Fruit fly (Drosophila melanogaster) whole organism, prepupa: ENCODE measurements around the gene Enoph.
A peak's percentile ranks its signal among the peaks of the same experiment; 100 is the strongest.

Experiments used
- Blimp-1 ChIP-seq: fragments of 200-800 bp; sonication (Bioruptor generic); optimal IDR thresholded peaks from 3 replicates; lab custom pipeline; 2017; ENCODE audit warnings: missing biosample characterization, missing genetic modification characterization, mild to moderate bottlenecking, moderate library complexity, missing genetic modification reagents
- CG10631 ChIP-seq: fragments of 200-800 bp; sonication (Bioruptor generic); optimal IDR thresholded peaks from 2 replicates; lab custom pipeline; 2016; ENCODE audit warnings: missing biosample characterization, missing genetic modification characterization
- CG10669 ChIP-seq: fragments of 200-800 bp; sonication (Bioruptor generic); optimal IDR thresholded peaks from 3 replicates; lab custom pipeline; 2018; ENCODE audit warnings: missing biosample characterization, mild to moderate bottlenecking, missing genetic modification characterization, moderate library complexity
- CG11762 ChIP-seq: fragments of 200-800 bp; sonication (Bioruptor generic); optimal IDR thresholded peaks from 3 replicates; lab custom pipeline; 2016; ENCODE audit warnings: missing biosample characterization, missing genetic modification characterization; ENCODE audit not compliant: insufficient read depth
- CG15336 ChIP-seq: fragments of 200-800 bp; sonication (Bioruptor generic); IDR thresholded peaks from 2 replicates; pipeline ENCODE4 v1.3.6; 2022; ENCODE audit warnings: missing biosample characterization, missing genetic modification characterization
- CG1621 ChIP-seq: fragments of 200-800 bp; sonication (Bioruptor generic); optimal IDR thresholded peaks from 3 replicates; lab custom pipeline; 2018; ENCODE audit warnings: missing biosample characterization, mild to moderate bottlenecking, missing genetic modification characterization
- CG31627 ChIP-seq: fragments of 200-800 bp; sonication (Bioruptor generic); optimal IDR thresholded peaks from 3 replicates; lab custom pipeline; 2016; ENCODE audit warnings: missing biosample characterization, missing genetic modification characterization
- CG32006 ChIP-seq: fragments of 200-800 bp; sonication (Bioruptor generic); optimal IDR thresholded peaks from 3 replicates; lab custom pipeline; 2017; ENCODE audit warnings: missing biosample characterization, mild to moderate bottlenecking, missing genetic modification characterization
- CG34406 ChIP-seq: fragments of 200-800 bp; sonication (Bioruptor generic); optimal IDR thresholded peaks from 3 replicates; lab custom pipeline; 2016; ENCODE audit warnings: missing biosample characterization, missing genetic modification characterization
- CG3919 ChIP-seq: fragments of 200-800 bp; sonication (Bioruptor generic); optimal IDR thresholded peaks from 3 replicates; lab custom pipeline; 2016; ENCODE audit warnings: missing biosample characterization, missing genetic modification characterization
- CG6163 ChIP-seq: fragments of 200-800 bp; sonication (Bioruptor generic); IDR thresholded peaks from 3 replicates; pipeline ENCODE4 v1.3.6; 2022; ENCODE audit warnings: missing biosample characterization, missing genetic modification characterization
- CG6792 ChIP-seq: fragments of 200-800 bp; sonication (Bioruptor generic); optimal IDR thresholded peaks from 3 replicates; lab custom pipeline; 2016; ENCODE audit warnings: missing biosample characterization, missing genetic modification characterization
- CG6808 ChIP-seq: fragments of 200-800 bp; sonication (Bioruptor generic); optimal IDR thresholded peaks from 3 replicates; lab custom pipeline; 2017; ENCODE audit warnings: missing biosample characterization, missing genetic modification characterization, mild to moderate bottlenecking, moderate library complexity, missing genetic modification reagents
- CG6854 ChIP-seq: fragments of 200-800 bp; sonication (Bioruptor generic); optimal IDR thresholded peaks from 2 replicates; lab custom pipeline; 2017; ENCODE audit warnings: missing biosample characterization, mild to moderate bottlenecking, missing genetic modification characterization
- CG7368 ChIP-seq: fragments of 200-800 bp; sonication (Bioruptor generic); optimal IDR thresholded peaks from 3 replicates; lab custom pipeline; 2016; ENCODE audit warnings: missing biosample characterization, missing genetic modification characterization
- CG8119 ChIP-seq: fragments of 200-800 bp; sonication (Bioruptor generic); IDR thresholded peaks from 3 replicates; pipeline ENCODE4 v1.3.6; 2022; ENCODE audit warnings: missing biosample characterization, missing genetic modification characterization
- CG8632 ChIP-seq: fragments of 200-800 bp; sonication (Bioruptor generic); optimal IDR thresholded peaks from 3 replicates; lab custom pipeline; 2016; ENCODE audit warnings: missing biosample characterization, missing genetic modification characterization
- CG9139 ChIP-seq: fragments of 200-800 bp; sonication (Bioruptor generic); optimal IDR thresholded peaks from 3 replicates; lab custom pipeline; 2017; ENCODE audit warnings: missing biosample characterization, mild to moderate bottlenecking, missing genetic modification characterization
- Eip75B ChIP-seq: fragments of 200-800 bp; sonication (Bioruptor generic); optimal IDR thresholded peaks from 3 replicates; lab custom pipeline; 2016; ENCODE audit warnings: missing biosample characterization, missing genetic modification characterization
- Eip93F ChIP-seq: fragments of 200-800 bp; sonication (Bioruptor generic); optimal IDR thresholded peaks from 2 replicates; lab custom pipeline; 2016; ENCODE audit warnings: missing biosample characterization, mild to moderate bottlenecking, missing genetic modification characterization
- Ets96B ChIP-seq: fragments of 200-800 bp; optimal IDR thresholded peaks from 2 replicates; lab custom pipeline; 2019; ENCODE audit warnings: missing biosample characterization, mild to moderate bottlenecking, missing genetic modification characterization, moderate library complexity
- Hr39 ChIP-seq: fragments of 200-800 bp; sonication (Bioruptor generic); optimal IDR thresholded peaks from 2 replicates; lab custom pipeline; 2016; ENCODE audit warnings: missing biosample characterization, missing genetic modification characterization
- Hr4 ChIP-seq: fragments of 200-800 bp; sonication (Bioruptor generic); optimal IDR thresholded peaks from 3 replicates; lab custom pipeline; 2016; ENCODE audit warnings: missing biosample characterization, missing genetic modification characterization
- Lpt ChIP-seq: fragments of 200-800 bp; sonication (Bioruptor generic); optimal IDR thresholded peaks from 3 replicates; lab custom pipeline; 2016; ENCODE audit warnings: missing biosample characterization, missing genetic modification characterization
- Met ChIP-seq: fragments of 200-800 bp; sonication (Bioruptor generic); optimal IDR thresholded peaks from 3 replicates; lab custom pipeline; 2016; ENCODE audit warnings: missing biosample characterization, missing genetic modification characterization
- OdsH ChIP-seq: fragments of 200-800 bp; sonication (Bioruptor generic); optimal IDR thresholded peaks from 3 replicates; lab custom pipeline; 2016; ENCODE audit warnings: missing biosample characterization, missing genetic modification characterization
- Smox ChIP-seq: fragments of 200-800 bp; sonication (Bioruptor generic); optimal IDR thresholded peaks from 3 replicates; lab custom pipeline; 2016; ENCODE audit warnings: missing biosample characterization, missing genetic modification characterization
- Sox102F ChIP-seq: fragments of 200-800 bp; sonication (Bioruptor generic); optimal IDR thresholded peaks from 2 replicates; lab custom pipeline; 2016; ENCODE audit warnings: missing biosample characterization, mild to moderate bottlenecking, missing genetic modification characterization
- Sox14 ChIP-seq: fragments of 200-800 bp; sonication (Bioruptor generic); optimal IDR thresholded peaks from 3 replicates; lab custom pipeline; 2016; ENCODE audit warnings: missing biosample characterization, missing genetic modification characterization
- Sox15 ChIP-seq: fragments of 200-800 bp; sonication (Bioruptor generic); optimal IDR thresholded peaks from 3 replicates; lab custom pipeline; 2016; ENCODE audit warnings: missing biosample characterization, missing genetic modification characterization
- achi ChIP-seq: fragments of 200-800 bp; sonication (Bioruptor generic); optimal IDR thresholded peaks from 3 replicates; lab custom pipeline; 2016; ENCODE audit warnings: missing biosample characterization, missing genetic modification characterization
- acj6 ChIP-seq: fragments of 200-800 bp; sonication (Bioruptor generic); optimal IDR thresholded peaks from 3 replicates; lab custom pipeline; 2016; ENCODE audit warnings: missing biosample characterization, missing genetic modification characterization
- dsx ChIP-seq: fragments of 200-800 bp; optimal IDR thresholded peaks from 3 replicates; lab custom pipeline; 2019; ENCODE audit warnings: missing biosample characterization, mild to moderate bottlenecking, missing genetic modification characterization, moderate library complexity; ENCODE audit not compliant: poor library complexity, severe bottlenecking
- esn ChIP-seq: fragments of 200-800 bp; sonication (Bioruptor generic); optimal IDR thresholded peaks from 2 replicates; lab custom pipeline; 2016; ENCODE audit warnings: missing biosample characterization, mild to moderate bottlenecking, missing genetic modification characterization, moderate library complexity
- fd59A ChIP-seq: fragments of 200-800 bp; sonication (Bioruptor generic); optimal IDR thresholded peaks from 2 replicates; lab custom pipeline; 2017; ENCODE audit warnings: missing biosample characterization, mild to moderate bottlenecking, missing genetic modification characterization, missing genetic modification reagents
- lz ChIP-seq: fragments of 200-800 bp; sonication (Bioruptor generic); optimal IDR thresholded peaks from 3 replicates; lab custom pipeline; 2016; ENCODE audit warnings: missing biosample characterization, missing genetic modification characterization
- net ChIP-seq: fragments of 200-800 bp; sonication (Bioruptor generic); optimal IDR thresholded peaks from 3 replicates; lab custom pipeline; 2016; ENCODE audit warnings: missing biosample characterization, missing genetic modification characterization
- pdm3 ChIP-seq: fragments of 200-800 bp; sonication (Bioruptor generic); optimal IDR thresholded peaks from 3 replicates; lab custom pipeline; 2016; ENCODE audit warnings: missing biosample characterization, missing genetic modification characterization
- salr ChIP-seq, 2 experiments: fragments of 200-800 bp; sonication (Bioruptor generic); optimal IDR thresholded peaks; 3 replicates each; lab custom pipeline; 2016 to 2018; ENCODE audit warnings: missing biosample characterization in 2 of 2, missing genetic modification characterization in 2 of 2, mild to moderate bottlenecking in 1 of 2
- spab ChIP-seq: fragments of 200-800 bp; sonication (Bioruptor generic); optimal IDR thresholded peaks from 2 replicates; lab custom pipeline; 2017; ENCODE audit warnings: missing biosample characterization, mild to moderate bottlenecking, missing genetic modification characterization, missing genetic modification reagents
- ss ChIP-seq, 2 experiments: fragments of 200-800 bp; sonication (Bioruptor generic); optimal IDR thresholded peaks; 2 replicates in 1 of 2; 3 replicates in 1 of 2; lab custom pipeline; 2017 to 2018; ENCODE audit warnings: mild to moderate bottlenecking in 2 of 2, missing biosample characterization in 2 of 2, missing genetic modification characterization in 2 of 2, moderate library complexity in 1 of 2
- svp ChIP-seq: fragments of 200-800 bp; sonication (Bioruptor generic); peaks from one replicate; lab custom pipeline; 2016; ENCODE audit warnings: missing biosample characterization, missing genetic modification characterization
- topi ChIP-seq: fragments of 200-800 bp; sonication (Bioruptor generic); optimal IDR thresholded peaks from 3 replicates; lab custom pipeline; 2016; ENCODE audit warnings: missing biosample characterization, missing genetic modification characterization
- vri ChIP-seq: fragments of 200-800 bp; sonication (Bioruptor generic); optimal IDR thresholded peaks from 3 replicates; lab custom pipeline; 2016; ENCODE audit warnings: missing biosample characterization, mild to moderate bottlenecking, missing genetic modification characterization

The Enoph gene

DNA sequence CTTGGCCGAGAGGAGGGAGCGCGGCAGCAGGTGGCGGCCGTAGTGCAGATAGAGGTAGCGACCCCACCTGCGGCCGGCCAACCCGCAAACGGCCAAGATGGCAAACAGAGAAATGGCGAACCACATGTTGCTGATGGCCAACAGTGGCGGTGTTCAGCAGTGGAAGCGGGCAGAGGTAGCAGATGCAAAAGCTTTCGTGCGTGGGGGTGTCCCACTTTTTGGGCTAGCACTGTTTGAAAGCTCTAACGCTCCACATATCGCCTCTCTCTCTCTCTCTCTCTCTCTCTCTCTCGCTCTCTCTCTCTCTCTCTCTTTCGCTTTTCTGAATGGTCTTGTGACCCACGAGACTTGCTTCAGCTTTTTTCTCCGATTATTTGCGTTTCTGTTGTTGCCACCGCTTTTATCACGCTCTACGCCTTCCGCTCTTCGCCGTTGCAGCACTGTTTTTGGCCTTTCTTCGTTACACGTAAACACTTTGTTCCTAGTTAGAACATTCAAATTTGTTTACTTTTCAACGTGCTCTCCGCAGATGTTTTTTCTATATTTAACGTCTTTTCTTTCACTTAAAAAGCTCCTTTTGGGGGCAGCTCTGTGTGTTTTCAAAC lies 26.4 kb upstream of the Enoph start (continued):
- TF ChIP-seq Eip93F (GFP tag; lab: Kevin White, UChicago): no peak
- peak; percentile 26 for TF ChIP-seq CG31627 (GFP tag; lab: Kevin White, UChicago)
- peak; percentile 7 for TF ChIP-seq Hr4 (GFP tag; lab: Kevin White, UChicago)
- TF ChIP-seq achi (GFP tag; lab: Kevin White, UChicago): no peak
- no peak for TF ChIP-seq CG32006 (GFP tag; lab: Kevin White, UChicago)
- TF ChIP-seq CG8632: peak; percentile 6
- TF ChIP-seq CG10669 (GFP tag; lab: Kevin White, UChicago): no peak
- peak; percentile 76 for TF ChIP-seq svp
- TF ChIP-seq Smox (GFP tag; lab: Kevin White, UChicago): peak; percentile 3
- peak; percentile 27 for TF ChIP-seq CG11762 (GFP tag; lab: Kevin White, UChicago)
- peak; percentile 20 for TF ChIP-seq CG7368 (GFP tag; lab: Kevin White, UChicago)
- TF ChIP-seq CG6808 (GFP tag; lab: Kevin White, UChicago): peak; percentile 6
- TF ChIP-seq CG1621 (tag; lab: Kevin White, UChicago): no peak
- no peak for TF ChIP-seq Ets96B
- TF ChIP-seq CG6792 (GFP tag; lab: Kevin White, UChicago): no peak
- peak; percentile 5 for TF ChIP-seq Sox15
- peak; percentile 2 for TF ChIP-seq Eip75B (GFP tag; lab: Kevin White, UChicago)

DNA sequence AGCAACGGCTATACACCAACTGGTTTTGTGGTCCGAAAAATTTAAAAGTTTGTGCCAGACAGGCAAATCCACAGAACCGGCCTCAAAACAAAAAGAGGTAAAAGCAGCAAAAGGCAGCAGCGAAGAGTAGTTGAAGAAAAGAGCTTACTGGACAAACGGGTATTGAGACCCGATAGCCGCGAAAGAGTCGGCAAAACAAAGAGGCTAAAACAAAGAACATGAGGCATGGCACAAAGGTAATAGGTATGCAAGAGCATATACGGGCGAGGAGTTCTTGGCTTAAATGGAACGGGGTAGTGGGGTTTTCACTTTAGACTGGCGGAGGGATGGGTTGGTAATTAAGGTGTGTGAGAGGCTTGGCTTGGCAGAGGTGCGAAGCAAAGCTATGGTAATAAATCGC lies 24.6 kb upstream of the Enoph start:
- TF ChIP-seq pdm3 (GFP tag; lab: Kevin White, UChicago): peak; percentile 33
- peak; percentile 34 for TF ChIP-seq CG9139 (GFP tag; lab: Kevin White, UChicago)
- peak; percentile 20 for TF ChIP-seq CG8632
- no peak for TF ChIP-seq CG6792 (GFP tag; lab: Kevin White, UChicago)
- peak; percentile 8 for TF ChIP-seq net (GFP tag; lab: Kevin White, UChicago)
- TF ChIP-seq CG6808 (GFP tag; lab: Kevin White, UChicago): peak; percentile 36
- TF ChIP-seq CG3919 (GFP tag; lab: Kevin White, UChicago): peak; percentile 64
- TF ChIP-seq Met (GFP tag; lab: Kevin White, UChicago): peak; percentile 30
- TF ChIP-seq salr (GFP tag; optimal IDR thresholded peaks at IDR 0.05; lab: Kevin White, UChicago): peak in 1 of 2 experiments; percentile 18
- peak; percentile 61 for TF ChIP-seq Lpt (GFP tag; lab: Kevin White, UChicago)
- TF ChIP-seq CG15336: peak; percentile 47
- peak; percentile 18 for TF ChIP-seq Ets96B
- TF ChIP-seq esn (GFP tag; lab: Kevin White, UChicago): peak; percentile 38
- peak; percentile 20 for TF ChIP-seq CG34406 (GFP tag; lab: Kevin White, UChicago)
- TF ChIP-seq topi (GFP tag; lab: Kevin White, UChicago): peak; percentile 18
- no peak for TF ChIP-seq CG10631
- peak; percentile 60 for TF ChIP-seq CG8119
- TF ChIP-seq lz (GFP tag; lab: Kevin White, UChicago): peak; percentile 26
- peak; percentile 55 for TF ChIP-seq Sox102F (GFP tag; lab: Kevin White, UChicago)
- no peak for TF ChIP-seq achi (GFP tag; lab: Kevin White, UChicago)
- no peak for TF ChIP-seq fd59A (GFP tag; lab: Kevin White, UChicago)
- TF ChIP-seq Hr4 (GFP tag; lab: Kevin White, UChicago): no peak
- peak; percentile 2 for TF ChIP-seq CG1621 (tag; lab: Kevin White, UChicago)
- TF ChIP-seq CG6163 (GFP tag; lab: Robert Waterston, UW): peak; percentile 90; the same call in 2 of the 3 replicates
- TF ChIP-seq Smox (GFP tag; lab: Kevin White, UChicago): peak; percentile 14
- TF ChIP-seq CG6854 (GFP tag; lab: Kevin White, UChicago): peak; percentile 55
- TF ChIP-seq Hr39 (GFP tag; lab: Kevin White, UChicago): peak; percentile 1
- no peak for TF ChIP-seq CG10669 (GFP tag; lab: Kevin White, UChicago)
- TF ChIP-seq Eip93F (GFP tag; lab: Kevin White, UChicago): peak; percentile 15
- TF ChIP-seq spab (GFP tag; lab: Kevin White, UChicago): no peak
- no peak for TF ChIP-seq acj6 (GFP tag; lab: Kevin White, UChicago)
- TF ChIP-seq Blimp-1: peak; percentile 1
- TF ChIP-seq OdsH: no peak
- TF ChIP-seq Eip75B (GFP tag; lab: Kevin White, UChicago): peak; percentile 47
- peak; percentile 51 for TF ChIP-seq vri
- peak; percentile 32 for TF ChIP-seq dsx (GFP tag; lab: Kevin White, UChicago)
- TF ChIP-seq ss (GFP tag; optimal IDR thresholded peaks at IDR 0.05; lab: Kevin White, UChicago): peak; percentile 45 to 53
- TF ChIP-seq Sox14 (GFP tag; lab: Kevin White, UChicago): peak; percentile 70
- peak; percentile 32 for TF ChIP-seq CG31627 (GFP tag; lab: Kevin White, UChicago)
- TF ChIP-seq CG32006 (GFP tag; lab: Kevin White, UChicago): no peak
